Worm (Caenorhabditis elegans): Measurements from ENCODE around the gene T28A8.2.

The T28A8.2 gene

DNA sequence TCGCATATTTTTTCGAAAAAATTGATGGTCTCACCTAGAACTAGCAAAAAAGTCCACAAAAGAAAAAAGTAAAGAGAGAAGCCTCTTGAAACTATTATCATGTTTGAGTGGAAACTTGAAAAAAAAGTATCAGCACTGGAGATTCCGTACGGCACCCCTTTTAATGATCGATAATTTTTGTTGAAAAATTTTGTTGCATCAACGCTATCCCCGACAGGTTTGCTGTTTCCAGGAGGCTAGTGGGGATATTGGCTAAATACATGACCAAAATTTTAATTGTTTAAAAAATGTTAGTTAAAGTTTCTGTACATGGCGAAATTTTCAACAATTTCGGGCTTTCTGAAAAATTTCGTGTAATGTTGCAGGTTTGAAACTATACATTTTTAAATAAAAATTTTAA lies at the start of gene T28A8.2:
Gene T28A8.2, minus strand, starts transcription at position 101 of the 400 bp plus-strand sequence.
- no peak for TF ChIP-seq nhr-23 (tag; optimal IDR thresholded peaks at IDR 0.05)
- no peak for TF ChIP-seq ztf-11 (tag; optimal IDR thresholded peaks at IDR 0.05)
- TF ChIP-seq egl-27 (tag; optimal IDR thresholded peaks at IDR 0.05): no peak
- no peak for TF ChIP-seq ZK546.5 (tag; optimal IDR thresholded peaks at IDR 0.05)
- TF ChIP-seq nhr-43 (tag; optimal IDR thresholded peaks at IDR 0.05; ENCODE audit: poor library complexity, severe bottlenecking): no peak
- TF ChIP-seq lin-15B (tag; optimal IDR thresholded peaks at IDR 0.05): no peak
- no peak for TF ChIP-seq nfya-1 (tag; optimal IDR thresholded peaks at IDR 0.05; ENCODE audit: insufficient read depth)
- no peak for TF ChIP-seq egl-5 (tag; optimal IDR thresholded peaks at IDR 0.05)
- TF ChIP-seq mml-1 (tag; optimal IDR thresholded peaks at IDR 0.05): no peak
- no peak for TF ChIP-seq nhr-76 (tag; optimal IDR thresholded peaks at IDR 0.05)
- TF ChIP-seq elt-2 (tag; optimal IDR thresholded peaks at IDR 0.05): no peak
- no peak for TF ChIP-seq ceh-82 (tag; optimal IDR thresholded peaks at IDR 0.05)
- TF ChIP-seq fos-1 (tag; optimal IDR thresholded peaks at IDR 0.05): no peak
- TF ChIP-seq unc-62 (GFP tag; optimal IDR thresholded peaks at IDR 0.05): no peak
- TF ChIP-seq aly-2 (tag; optimal IDR thresholded peaks at IDR 0.05): no peak
- no peak for TF ChIP-seq R02D3.7 (tag; optimal IDR thresholded peaks at IDR 0.05)
- TF ChIP-seq hmg-11 (tag; optimal IDR thresholded peaks at IDR 0.05): no peak
- no peak for TF ChIP-seq fkh-2 (tag; optimal IDR thresholded peaks at IDR 0.05)
- no peak for TF ChIP-seq tbx-2 (tag; optimal IDR thresholded peaks at IDR 0.05)

ce11 chrIII:13544593-13544992 lies 49.1 kb upstream of the T28A8.2 start:
- TF ChIP-seq sea-2 (GFP tag; optimal IDR thresholded peaks at IDR 0.05) (no peak), fkh-2 (tag; optimal IDR thresholded peaks at IDR 0.05) (no peak), ztf-4 (tag; optimal IDR thresholded peaks at IDR 0.05) (no peak), nhr-77 (tag; optimal IDR thresholded peaks at IDR 0.05) (no peak), nhr-23 (tag; optimal IDR thresholded peaks at IDR 0.05) (no peak), mml-1 (tag; optimal IDR thresholded peaks at IDR 0.05) (no peak), ceh-16 (tag; optimal IDR thresholded peaks at IDR 0.05) (no peak), fkh-10 (GFP tag; optimal IDR thresholded peaks at IDR 0.05) (no peak), unc-39 (tag; optimal IDR thresholded peaks at IDR 0.05) (no peak), skn-1 (tag; optimal IDR thresholded peaks at IDR 0.05) (no peak), lsy-12 (tag; optimal IDR thresholded peaks at IDR 0.05) (no peak), lin-39 (tag; optimal IDR thresholded peaks at IDR 0.05) (no peak), pqm-1 (tag; optimal IDR thresholded peaks at IDR 0.05) (peak; percentile 91), nhr-25 (tag; optimal IDR thresholded peaks at IDR 0.05) (peak; percentile 44), ztf-11 (tag; optimal IDR thresholded peaks at IDR 0.05) (no peak), nhr-11 (tag; optimal IDR thresholded peaks at IDR 0.05) (no peak), nhr-76 (tag; optimal IDR thresholded peaks at IDR 0.05) (no peak), elt-1 (tag; optimal IDR thresholded peaks at IDR 0.05) (no peak), nfya-1 (tag; optimal IDR thresholded peaks at IDR 0.05; ENCODE audit: insufficient read depth) (peak; percentile 60), fos-1 (tag; optimal IDR thresholded peaks at IDR 0.05) (no peak), daf-12 (tag; optimal IDR thresholded peaks at IDR 0.05) (no peak), nhr-12 (tag; optimal IDR thresholded peaks at IDR 0.05) (no peak), nhr-237 (tag; optimal IDR thresholded peaks at IDR 0.05) (no peak), lin-15B (tag; optimal IDR thresholded peaks at IDR 0.05) (no peak), nhr-67 (tag; optimal IDR thresholded peaks at IDR 0.05) (no peak), egl-27 (tag; optimal IDR thresholded peaks at IDR 0.05) (no peak), nhr-28 (tag; optimal IDR thresholded peaks at IDR 0.05) (no peak), eor-1 (tag; optimal IDR thresholded peaks at IDR 0.05) (no peak), hmg-11 (tag; optimal IDR thresholded peaks at IDR 0.05) (no peak), aly-2 (tag; optimal IDR thresholded peaks at IDR 0.05) (no peak), egl-5 (tag; optimal IDR thresholded peaks at IDR 0.05) (no peak), zag-1 (tag; optimal IDR thresholded peaks at IDR 0.05) (no peak), pha-4 (tag; optimal IDR thresholded peaks at IDR 0.05) (peak; percentile 31), elt-2 (tag; optimal IDR thresholded peaks at IDR 0.05) (peak; percentile 93), elt-3 (tag; optimal IDR thresholded peaks at IDR 0.05) (peak; percentile 8 to 84 (median 46)), nhr-43 (tag; optimal IDR thresholded peaks at IDR 0.05; ENCODE audit: poor library complexity, severe bottlenecking) (peak; percentile 26), ama-1 (optimal IDR thresholded peaks at IDR 0.05) (no peak), R02D3.7 (tag; optimal IDR thresholded peaks at IDR 0.05) (no peak), mdl-1 (tag; optimal IDR thresholded peaks at IDR 0.05) (no peak), unc-62 (GFP tag; optimal IDR thresholded peaks at IDR 0.05) (no peak), snpc-4 (tag; optimal IDR thresholded peaks at IDR 0.05) (no peak), tbx-2 (tag; optimal IDR thresholded peaks at IDR 0.05) (no peak), ZK546.5 (tag; optimal IDR thresholded peaks at IDR 0.05) (no peak), ceh-9 (tag; optimal IDR thresholded peaks at IDR 0.05) (no peak), ceh-82 (tag; optimal IDR thresholded peaks at IDR 0.05) (no peak), jun-1 (tag; optimal IDR thresholded peaks at IDR 0.05) (peak; percentile 19), ceh-28 (tag; optimal IDR thresholded peaks at IDR 0.05) (no peak)
